Worm (Caenorhabditis elegans): ENCODE measurements around the gene T04B8.5.
A peak's percentile ranks its signal among the peaks of the same experiment; 100 is the strongest.

The T04B8.5 gene

ce11 chrII:651324-651723 is 27.0 kb upstream of the T04B8.5 start:
- TF ChIP-seq tbx-37 (GFP tag; conservative IDR thresholded peaks at IDR 0.05): no peak
- TF ChIP-seq ceh-13 (GFP tag; optimal IDR thresholded peaks at IDR 0.05): no peak
- TF ChIP-seq hnd-1 (tag; optimal IDR thresholded peaks at IDR 0.05): no peak
- no peak for TF ChIP-seq B0310.2 (tag; optimal IDR thresholded peaks at IDR 0.05)
- no peak for TF ChIP-seq flt-1 (GFP tag; IDR thresholded peaks at IDR 0.05)
- TF ChIP-seq aly-1 (tag; optimal IDR thresholded peaks at IDR 0.05): no peak
- no peak for TF ChIP-seq ama-1 (optimal IDR thresholded peaks at IDR 0.05)
- peak; percentile 91 for TF ChIP-seq ceh-36 (tag; optimal IDR thresholded peaks at IDR 0.05)

- TF ChIP-seq B0310.2 (tag; optimal IDR thresholded peaks at IDR 0.05) (no peak), F13C5.2 (tag; optimal IDR thresholded peaks at IDR 0.05) (peak; percentile 34)
Measured at ce11 chrII:650321-651005, 26.1 kb upstream of the T04B8.5 start, which contains the start of the genes K07E8.7 and frpr-14. Gene K07E8.7 (minus strand): TSS chrII:650367. Gene frpr-14 (plus strand): TSS chrII:650955.

- TF ChIP-seq ceh-36 (tag; optimal IDR thresholded peaks at IDR 0.05) (peak; percentile 73), F13C5.2 (tag; optimal IDR thresholded peaks at IDR 0.05) (no peak), hmbx-1 (tag; optimal IDR thresholded peaks at IDR 0.05) (no peak), scrt-1 (GFP tag; IDR thresholded peaks at IDR 0.05) (0 out of 2 replicates have a peak, but pooled peaks have one; percentile 26)
Measured at ce11 chrII:643733-644132, 19.4 kb upstream of the T04B8.5 start.

ce11 chrII:639467-639866 is 15.1 kb upstream of the T04B8.5 start, which contains the start of gene K07E8.6:
Gene K07E8.6 (minus strand): TSS chrII:639567.
- TF ChIP-seq tbx-37 (GFP tag; conservative IDR thresholded peaks at IDR 0.05) (no peak), ceh-13 (GFP tag; optimal IDR thresholded peaks at IDR 0.05) (no peak), pes-1 (GFP tag; IDR thresholded peaks at IDR 0.05) (no peak), ceh-36 (tag; optimal IDR thresholded peaks at IDR 0.05) (no peak), B0310.2 (tag; optimal IDR thresholded peaks at IDR 0.05) (no peak), tbx-11 (GFP tag; IDR thresholded peaks at IDR 0.05) (no peak), tra-4 (tag; optimal IDR thresholded peaks at IDR 0.05) (no peak), sea-1 (GFP tag; conservative IDR thresholded peaks at IDR 0.05) (no peak), ama-1 (optimal IDR thresholded peaks at IDR 0.05) (no peak), ets-7 (tag; optimal IDR thresholded peaks at IDR 0.05) (no peak), aly-1 (tag; optimal IDR thresholded peaks at IDR 0.05) (no peak), scrt-1 (GFP tag; IDR thresholded peaks at IDR 0.05) (no peak)

ce11 chrII:633984-634383 is 9.6 kb upstream of the T04B8.5 start, which contains the start of gene T04B8.1:
Gene T04B8.1 (plus strand): TSS chrII:634284.
- TF ChIP-seq hmg-4 (GFP tag; optimal IDR thresholded peaks at IDR 0.05) (no peak), hnd-1 (tag; optimal IDR thresholded peaks at IDR 0.05) (no peak), ceh-36 (tag; optimal IDR thresholded peaks at IDR 0.05) (no peak), F13C5.2 (tag; optimal IDR thresholded peaks at IDR 0.05) (no peak)

ce11 chrII:629454-629853 is 5.1 kb upstream of the T04B8.5 start:
- 0 out of 2 replicates have a peak, but pooled peaks have one; percentile 46 for TF ChIP-seq tbx-11 (GFP tag; IDR thresholded peaks at IDR 0.05)

ce11 chrII:627913-628312 is 3.6 kb upstream of the T04B8.5 start:
- TF ChIP-seq tbx-11 (GFP tag; IDR thresholded peaks at IDR 0.05) (no peak), aly-1 (tag; optimal IDR thresholded peaks at IDR 0.05) (no peak), sea-1 (GFP tag; conservative IDR thresholded peaks at IDR 0.05) (no peak), B0310.2 (tag; optimal IDR thresholded peaks at IDR 0.05) (no peak), F13C5.2 (tag; optimal IDR thresholded peaks at IDR 0.05) (no peak), ets-7 (tag; optimal IDR thresholded peaks at IDR 0.05) (no peak), scrt-1 (GFP tag; IDR thresholded peaks at IDR 0.05) (no peak), flt-1 (GFP tag; IDR thresholded peaks at IDR 0.05) (no peak), hmg-4 (GFP tag; optimal IDR thresholded peaks at IDR 0.05) (no peak), pes-1 (GFP tag; IDR thresholded peaks at IDR 0.05) (no peak), tbx-37 (GFP tag; conservative IDR thresholded peaks at IDR 0.05) (no peak), ceh-13 (GFP tag; optimal IDR thresholded peaks at IDR 0.05) (no peak), ceh-36 (tag; optimal IDR thresholded peaks at IDR 0.05) (no peak), hmbx-1 (tag; optimal IDR thresholded peaks at IDR 0.05) (no peak), tra-4 (tag; optimal IDR thresholded peaks at IDR 0.05) (no peak), hnd-1 (tag; optimal IDR thresholded peaks at IDR 0.05) (no peak), ama-1 (optimal IDR thresholded peaks at IDR 0.05) (no peak)

- TF ChIP-seq ceh-36 (tag; optimal IDR thresholded peaks at IDR 0.05) (no peak), ceh-13 (GFP tag; optimal IDR thresholded peaks at IDR 0.05) (no peak), tra-4 (tag; optimal IDR thresholded peaks at IDR 0.05) (no peak), tbx-37 (GFP tag; conservative IDR thresholded peaks at IDR 0.05) (no peak), pes-1 (GFP tag; IDR thresholded peaks at IDR 0.05) (no peak), ama-1 (optimal IDR thresholded peaks at IDR 0.05) (no peak), B0310.2 (tag; optimal IDR thresholded peaks at IDR 0.05) (no peak), hmg-4 (GFP tag; optimal IDR thresholded peaks at IDR 0.05) (no peak), flt-1 (GFP tag; IDR thresholded peaks at IDR 0.05) (no peak), hnd-1 (tag; optimal IDR thresholded peaks at IDR 0.05) (no peak), hmbx-1 (tag; optimal IDR thresholded peaks at IDR 0.05) (no peak), aly-1 (tag; optimal IDR thresholded peaks at IDR 0.05) (no peak), scrt-1 (GFP tag; IDR thresholded peaks at IDR 0.05) (no peak), F13C5.2 (tag; optimal IDR thresholded peaks at IDR 0.05) (no peak), ets-7 (tag; optimal IDR thresholded peaks at IDR 0.05) (no peak), tbx-11 (GFP tag; IDR thresholded peaks at IDR 0.05) (no peak)
Measured at ce11 chrII:627205-627604, 2.9 kb upstream of the T04B8.5 start, which contains the start of gene arrd-1. Gene arrd-1 (plus strand): TSS chrII:627505.
